Worm (Caenorhabditis elegans) whole organism, dauer: ENCODE results near the gene Y54G2A.10.

Experiments
- unc-62 ChIP-seq: sonication (generic microtip); optimal IDR thresholded peaks from 2 replicates; lab custom pipeline; 2017; ENCODE audit warnings: missing biosample characterization, missing genetic modification reagents, missing genetic modification characterization

The Y54G2A.10 gene

DNA sequence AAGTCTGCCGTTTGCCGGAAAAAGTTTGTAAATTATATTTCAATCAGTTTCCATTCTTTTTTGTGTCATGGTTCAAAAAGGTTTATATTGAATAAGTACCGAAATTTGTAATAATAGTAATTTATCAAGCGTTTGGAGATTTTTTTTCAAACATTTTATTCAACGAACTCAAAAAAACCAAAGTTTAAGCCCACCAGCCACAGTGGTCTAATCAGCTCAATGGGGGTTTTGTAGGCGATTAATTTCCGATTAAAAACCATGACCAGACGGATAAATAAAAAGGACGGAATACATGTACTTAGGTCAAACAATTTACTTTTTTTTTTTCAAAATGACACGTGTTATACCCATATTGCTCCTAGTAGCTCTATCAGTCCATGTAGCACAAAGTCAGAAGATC lies at the start of gene Y54G2A.10:
TSS of gene Y54G2A.10 (plus strand) at position 301 of the 400 bp plus-strand sequence.
- no peak for TF ChIP-seq unc-62 (GFP tag; lab: Kevin White, UChicago)

DNA sequence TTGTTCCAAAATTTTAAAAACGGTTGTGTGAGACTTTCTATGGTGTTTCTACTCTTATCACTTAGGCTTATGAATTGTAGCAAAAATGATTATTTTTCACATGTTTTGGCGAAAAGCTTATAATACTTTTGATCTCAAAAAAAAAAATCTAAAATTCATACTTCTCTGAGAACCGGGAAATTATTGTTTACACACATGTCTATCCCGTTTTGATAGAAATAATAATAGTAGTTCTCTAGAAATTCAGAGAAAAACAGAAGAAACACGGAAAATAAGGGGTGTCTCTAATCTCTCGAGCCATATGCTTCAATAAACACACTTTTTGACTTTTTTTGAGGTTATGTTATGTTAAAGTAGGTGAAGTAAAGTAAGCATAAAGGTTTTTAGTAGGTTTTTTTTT lies 48.9 kb upstream of the Y54G2A.10 start:
- no peak for TF ChIP-seq unc-62 (GFP tag; lab: Kevin White, UChicago)

DNA sequence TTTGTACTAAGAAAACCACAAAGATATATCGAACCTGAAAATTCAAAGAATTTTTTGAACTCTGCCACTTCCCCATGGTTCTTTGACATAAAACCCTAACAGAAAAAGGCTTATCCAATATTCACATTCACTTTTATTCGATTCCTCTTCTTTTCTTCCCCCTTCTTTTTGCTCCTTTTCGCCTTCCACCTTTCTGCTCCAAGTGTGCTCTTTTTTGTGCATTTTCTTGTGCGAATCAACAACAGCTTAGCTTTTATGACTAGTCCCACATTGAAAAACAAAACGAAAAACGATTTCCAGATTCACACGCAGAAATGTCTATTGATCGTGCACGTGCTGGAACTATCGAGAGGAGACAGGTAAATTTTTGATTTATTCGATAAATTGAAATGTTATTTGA lies 47.9 kb upstream of the Y54G2A.10 start, which contains the start of gene Y54G2A.41:
TSS of gene Y54G2A.41 (plus strand) at position 301 of the 400 bp plus-strand sequence.
- no peak for TF ChIP-seq unc-62 (GFP tag; lab: Kevin White, UChicago)

DNA sequence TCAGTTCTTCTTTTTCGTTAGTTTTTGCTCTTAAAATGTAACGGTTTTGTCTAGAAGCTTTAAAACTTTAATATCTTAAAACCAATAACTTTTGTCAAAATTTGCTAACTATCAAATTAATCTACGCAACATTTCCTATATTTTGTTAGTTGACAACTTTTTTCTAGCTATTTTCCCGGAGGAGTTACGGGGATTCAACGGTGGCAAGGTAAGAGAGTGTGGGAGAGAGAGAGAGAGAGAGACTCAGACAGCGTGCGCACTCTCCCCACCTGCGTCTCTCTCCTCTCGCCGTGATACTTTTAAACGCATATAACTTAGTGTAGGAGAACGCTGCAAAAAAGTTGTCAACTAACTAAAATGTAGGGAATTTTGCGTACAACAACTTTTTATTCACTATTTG lies 45.9 kb upstream of the Y54G2A.10 start:
- TF ChIP-seq unc-62 (GFP tag; lab: Kevin White, UChicago): no peak

DNA sequence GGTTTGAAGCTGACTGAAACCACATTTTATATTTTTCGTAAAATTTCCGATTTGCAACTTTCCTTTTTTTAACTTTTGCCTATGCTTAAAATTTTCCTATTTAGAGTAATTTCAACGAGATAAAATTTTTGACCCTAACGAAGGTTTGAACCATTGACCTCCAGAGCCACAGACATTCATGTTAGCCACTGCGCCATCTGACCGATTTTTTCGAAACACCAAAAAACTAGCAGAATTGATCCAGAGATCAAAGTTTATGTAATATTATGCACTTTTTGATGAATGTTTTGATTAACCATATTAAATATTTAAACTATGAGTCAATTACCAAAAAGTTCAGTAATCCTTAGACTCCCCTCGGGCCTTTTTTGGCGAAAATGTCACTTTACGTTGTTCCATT lies 41.4 kb upstream of the Y54G2A.10 start:
- no peak for TF ChIP-seq unc-62 (GFP tag; lab: Kevin White, UChicago)

DNA sequence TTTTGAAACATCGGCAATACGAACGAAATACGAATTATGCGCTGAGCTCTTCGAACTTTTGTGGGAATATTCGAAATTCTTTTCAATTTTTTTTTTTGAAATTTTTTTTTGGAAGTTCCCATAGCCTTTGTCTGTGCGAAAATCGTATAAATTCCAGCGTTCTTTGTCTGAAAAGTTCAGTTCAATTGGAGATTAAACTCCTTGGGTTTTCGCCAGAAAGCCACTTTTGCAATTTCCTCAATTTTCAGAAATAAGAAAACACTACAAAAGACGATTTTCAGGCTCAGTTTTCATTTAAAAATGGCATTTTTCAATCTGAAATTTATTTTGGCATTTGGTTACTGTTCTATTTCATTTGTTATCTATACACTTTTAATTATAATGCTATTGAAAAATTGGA lies 40.3 kb upstream of the Y54G2A.10 start, which contains the start of gene Y54G2A.38:
TSS of gene Y54G2A.38 (plus strand) at position 301 of the 400 bp plus-strand sequence.
- TF ChIP-seq unc-62 (GFP tag; lab: Kevin White, UChicago): no peak

DNA sequence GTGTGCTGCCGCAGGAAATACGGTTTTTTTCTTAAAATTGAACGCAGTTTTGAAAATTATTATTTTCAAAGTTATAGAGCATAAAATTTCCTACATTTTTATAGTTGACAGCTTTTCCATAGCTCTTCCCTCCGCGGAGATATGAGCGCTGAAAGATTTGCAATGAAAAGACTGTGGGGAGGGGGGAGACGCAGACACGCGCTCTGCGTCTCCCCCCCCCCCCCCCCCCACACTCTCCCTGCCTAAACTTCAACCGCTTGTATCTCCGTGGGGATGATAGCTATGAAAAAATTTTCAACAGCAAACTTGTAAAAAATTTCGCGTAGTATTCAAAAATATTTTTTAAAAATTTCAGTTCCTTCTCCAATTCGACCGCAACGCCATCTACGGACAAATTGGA lies 38.0 kb upstream of the Y54G2A.10 start:
- TF ChIP-seq unc-62 (GFP tag; lab: Kevin White, UChicago): no peak

DNA sequence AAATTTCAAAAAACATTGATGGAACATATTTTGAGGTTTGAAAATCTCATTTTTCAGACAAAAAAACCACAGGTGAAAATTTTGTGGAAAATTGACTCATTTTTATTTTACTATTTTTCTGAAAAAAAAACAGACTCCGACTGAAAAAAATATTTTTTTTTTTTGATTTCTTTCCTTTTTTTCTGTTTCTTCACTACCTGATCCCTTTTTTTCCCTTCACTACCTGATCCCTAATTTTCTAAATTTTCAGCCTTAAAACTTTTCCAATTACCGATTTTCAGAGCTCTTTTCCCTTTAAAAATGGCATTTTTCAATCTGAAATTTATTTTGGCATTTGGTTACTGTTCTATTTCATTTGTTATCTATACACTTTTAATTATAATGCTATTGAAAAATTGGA lies 37.1 kb upstream of the Y54G2A.10 start, which contains the start of gene Y54G2A.77:
TSS of gene Y54G2A.77 (plus strand) at position 301 of the 400 bp plus-strand sequence.
- TF ChIP-seq unc-62 (GFP tag; lab: Kevin White, UChicago): no peak

DNA sequence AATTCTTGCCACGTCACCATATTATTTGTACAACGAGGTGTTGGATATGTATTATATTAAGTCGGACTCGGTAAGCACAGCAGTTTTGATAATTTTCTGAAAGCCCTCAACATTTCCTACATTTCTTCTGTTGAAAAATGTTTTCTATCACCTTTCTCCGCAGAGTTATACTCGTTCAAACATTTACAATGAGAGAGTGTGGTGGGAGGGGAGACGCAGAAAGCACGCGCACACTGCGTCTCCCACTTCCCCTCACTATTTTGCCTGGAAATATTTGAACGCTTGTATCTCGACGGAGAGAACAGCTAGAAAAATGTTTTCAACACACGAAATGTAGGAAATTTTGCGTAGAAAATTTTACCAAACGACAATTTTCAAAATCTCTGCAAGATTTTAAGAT lies 35.3 kb upstream of the Y54G2A.10 start:
- TF ChIP-seq unc-62 (GFP tag; lab: Kevin White, UChicago): no peak

DNA sequence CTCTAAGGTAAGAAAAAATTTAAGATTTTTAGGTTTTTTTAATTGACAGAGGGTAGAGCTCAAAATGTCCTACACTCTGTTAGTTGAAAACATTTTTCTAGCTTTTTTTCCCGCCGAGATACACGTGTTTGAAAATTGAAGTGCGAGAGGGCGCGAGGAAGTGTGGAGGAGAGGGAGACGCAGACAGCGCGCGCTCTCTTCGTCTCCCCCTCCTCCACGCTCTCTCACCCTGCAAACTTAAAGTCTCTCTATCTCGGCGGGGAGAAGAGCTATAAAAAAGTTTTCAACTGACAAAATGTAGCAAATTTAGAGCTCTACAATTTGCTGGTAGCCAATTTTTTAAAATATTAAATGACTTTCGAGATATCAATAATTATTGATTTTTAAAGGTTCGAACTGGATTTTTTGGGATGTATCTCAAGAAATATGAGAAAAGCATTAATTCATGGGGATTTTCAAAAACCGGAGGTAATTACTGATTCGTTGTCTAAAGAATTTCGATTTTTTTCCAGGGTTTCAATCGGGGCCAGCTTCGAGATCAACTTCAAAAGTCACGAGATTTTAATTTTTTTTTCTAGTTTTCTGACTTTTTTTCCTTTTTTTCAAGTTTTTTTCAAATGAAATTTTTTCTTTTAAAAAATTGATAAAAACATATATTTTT lies 34.3 kb upstream of the Y54G2A.10 start:
- no peak for TF ChIP-seq unc-62 (GFP tag; lab: Kevin White, UChicago)

DNA sequence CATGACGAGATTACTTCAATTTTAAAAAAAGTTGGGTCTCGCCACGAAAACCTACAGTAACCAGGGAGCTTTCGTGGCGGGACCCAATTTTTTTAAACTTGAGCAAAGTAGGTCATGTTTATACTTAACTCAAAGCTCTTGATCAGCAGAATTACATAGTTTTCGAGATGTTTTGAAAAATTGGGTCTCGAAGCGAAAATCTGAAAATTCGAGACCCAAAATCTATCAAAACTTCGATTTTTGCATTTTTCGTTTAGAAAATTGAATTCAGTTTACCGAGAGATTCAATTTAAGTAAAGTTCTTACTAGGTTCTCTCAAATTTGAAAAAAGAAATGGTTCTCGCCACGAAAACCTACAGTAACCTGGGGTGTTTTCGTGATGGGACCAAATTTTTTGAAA lies 29.4 kb upstream of the Y54G2A.10 start:
- TF ChIP-seq unc-62 (GFP tag; lab: Kevin White, UChicago): no peak

DNA sequence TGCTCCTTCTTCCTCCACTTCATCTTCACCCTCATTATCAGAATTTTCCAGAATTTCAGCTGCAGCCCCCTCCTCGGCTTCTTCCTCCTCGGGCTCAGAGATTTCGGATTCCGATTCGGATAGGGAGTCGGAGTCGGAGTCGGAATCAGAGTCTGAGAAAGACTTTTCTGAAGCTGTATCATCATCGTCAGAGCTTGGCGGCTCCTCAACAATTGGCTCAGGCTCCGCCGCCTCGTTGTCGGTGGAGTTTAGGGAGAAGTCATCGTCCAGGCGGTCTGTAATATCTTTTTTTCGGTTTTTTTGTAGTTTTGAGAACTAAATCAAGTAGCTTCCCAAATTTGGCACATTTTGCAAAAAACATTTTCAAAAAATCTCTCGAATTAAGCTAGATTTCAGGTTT lies 28.7 kb upstream of the Y54G2A.10 start:
- no peak for TF ChIP-seq unc-62 (GFP tag; lab: Kevin White, UChicago)

DNA sequence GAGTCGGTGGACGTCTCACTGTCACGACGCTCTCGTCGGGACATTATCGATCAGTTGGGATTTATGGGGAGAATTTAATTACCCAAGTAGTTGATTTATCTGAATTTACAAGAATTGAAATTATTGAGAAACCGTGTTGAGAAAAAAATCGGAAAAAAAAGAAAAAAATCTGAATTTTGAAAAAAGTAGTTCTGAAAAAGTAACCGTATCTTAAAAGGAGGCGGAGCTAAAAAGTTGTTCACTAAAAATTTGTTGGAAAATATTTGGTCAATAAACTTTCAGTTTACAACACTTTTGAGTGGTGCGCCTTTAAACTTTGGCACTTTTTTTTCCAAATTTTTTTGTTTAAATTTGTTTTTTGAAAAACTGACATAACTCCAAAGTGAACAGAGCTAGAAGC lies 27.8 kb upstream of the Y54G2A.10 start, which contains the start of gene Y54G2A.11:
TSS of gene Y54G2A.11 (minus strand) at position 101 of the 400 bp plus-strand sequence.
- no peak for TF ChIP-seq unc-62 (GFP tag; lab: Kevin White, UChicago)

DNA sequence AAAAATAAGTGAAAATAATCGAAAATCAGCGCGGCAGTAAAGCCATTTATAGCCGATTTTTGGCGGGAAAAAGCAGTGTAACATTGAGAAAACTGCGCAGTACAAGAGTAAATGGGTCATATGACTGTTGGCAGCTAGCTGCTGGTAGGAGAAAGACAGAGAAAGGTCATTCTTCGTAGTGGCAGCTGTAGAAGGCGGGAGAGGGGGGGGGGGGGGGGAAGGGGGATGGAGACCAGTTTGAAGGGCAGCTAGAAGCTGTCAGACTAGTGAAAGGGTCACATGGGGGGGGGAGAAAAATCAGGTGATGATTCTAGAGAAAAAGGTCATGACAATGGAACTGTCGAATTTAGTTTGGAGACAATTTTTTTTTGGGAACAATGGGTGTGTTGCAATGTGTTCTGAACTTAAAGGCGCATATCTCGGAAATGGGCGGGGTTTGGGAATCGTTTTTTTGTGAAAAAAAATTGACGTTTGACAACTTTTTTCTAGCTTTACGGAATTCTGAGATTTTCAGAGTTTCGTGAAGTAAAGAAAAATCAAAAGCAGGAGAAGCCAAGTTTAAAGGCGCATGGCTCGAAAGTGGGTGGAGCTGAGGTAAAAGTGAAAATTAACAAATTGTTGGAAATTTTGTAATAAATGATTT lies 27.2 kb upstream of the Y54G2A.10 start:
- TF ChIP-seq unc-62 (GFP tag; lab: Kevin White, UChicago): no peak

DNA sequence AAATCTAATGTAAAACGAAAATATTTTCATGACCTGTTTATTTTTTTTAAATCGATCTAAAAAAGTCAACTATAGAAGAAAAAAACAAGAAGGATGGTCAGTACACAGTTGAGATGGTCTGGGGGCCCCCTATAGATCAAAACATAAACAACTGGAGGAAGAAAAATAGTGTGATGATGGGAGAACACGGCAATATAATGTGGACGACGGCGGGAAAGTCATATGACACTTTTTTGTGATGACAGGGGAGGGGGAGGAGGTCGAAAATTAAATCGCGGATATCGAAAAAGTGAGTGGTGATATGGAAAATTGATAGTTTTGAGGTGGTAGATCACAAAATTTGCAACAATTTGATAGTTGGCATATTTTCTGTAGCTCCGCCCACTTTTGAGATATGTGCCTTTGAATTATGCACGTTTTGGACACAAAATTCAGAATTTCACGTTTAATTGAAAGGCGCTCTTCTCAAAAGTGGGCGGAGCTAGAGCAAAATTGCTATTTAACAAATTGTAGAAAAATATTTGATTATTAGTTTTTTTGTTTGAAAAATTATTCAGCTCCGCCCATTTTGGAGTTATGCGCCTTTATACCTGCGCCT lies 26.0 kb upstream of the Y54G2A.10 start:
- TF ChIP-seq unc-62 (GFP tag; lab: Kevin White, UChicago): no peak

DNA sequence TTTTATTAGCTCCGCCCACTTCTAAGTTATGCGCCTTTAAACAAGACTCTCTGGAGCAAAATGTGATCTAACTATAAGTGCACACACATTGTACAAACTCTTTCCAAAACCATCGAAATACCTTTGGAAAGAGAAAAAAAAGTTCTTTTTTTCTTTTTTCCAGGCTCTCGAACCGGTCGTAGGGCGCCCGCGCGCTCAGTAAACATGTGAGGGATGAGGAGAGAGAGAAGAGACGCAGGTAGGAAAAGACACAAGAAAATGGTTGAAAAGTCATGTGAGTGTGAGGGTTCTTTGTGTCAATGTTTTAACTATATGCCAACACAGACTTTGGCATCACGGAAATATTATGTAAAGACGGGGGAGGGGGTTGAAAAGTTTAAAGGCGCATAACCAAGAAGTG lies 25.0 kb upstream of the Y54G2A.10 start:
- TF ChIP-seq unc-62 (GFP tag; lab: Kevin White, UChicago): no peak
